Worm (Caenorhabditis elegans) whole organism, young adult: ENCODE results near the gene F53G2.12.
A peak's percentile ranks its signal among the peaks of the same experiment; 100 is the strongest.

ENCODE experiments used
- B0261.1 ChIP-seq: sonication (generic microtip); optimal IDR thresholded peaks from 2 replicates; lab custom pipeline; 2016; ENCODE audit warnings: mild to moderate bottlenecking, missing genetic modification characterization, moderate library complexity, missing compliant biosample characterization
- B0336.3 ChIP-seq: fragments of 200-800 bp; sonication (Bioruptor generic); IDR thresholded peaks from 2 replicates; pipeline ENCODE4 v1.3.6; 2022; ENCODE audit warnings: missing genetic modification characterization, missing compliant biosample characterization
- D2030.7 ChIP-seq: fragments of 200-800 bp; sonication (Bioruptor generic); IDR thresholded peaks from 2 replicates; pipeline ENCODE4 v1.3.6; 2022; ENCODE audit warnings: missing genetic modification reagents, missing genetic modification characterization, missing compliant biosample characterization
- F10E7.11 ChIP-seq: sonication (generic microtip); optimal IDR thresholded peaks from 2 replicates; lab custom pipeline; 2017; ENCODE audit warnings: mild to moderate bottlenecking, missing genetic modification characterization, moderate library complexity, missing compliant biosample characterization
- F33H1.4 ChIP-seq: fragments of 200-800 bp; sonication (Bioruptor generic); IDR thresholded peaks from 2 replicates; pipeline ENCODE4 v1.3.6; 2022; ENCODE audit warnings: missing genetic modification reagents, missing genetic modification characterization, missing compliant biosample characterization
- F37B4.10 ChIP-seq: fragments of 200-800 bp; sonication (Bioruptor generic); IDR thresholded peaks from 2 replicates; pipeline ENCODE4 v1.3.6; 2022; ENCODE audit warnings: missing genetic modification characterization, missing compliant biosample characterization
- F55B11.4 ChIP-seq: sonication (generic microtip); optimal IDR thresholded peaks from 2 replicates; lab custom pipeline; 2016; ENCODE audit warnings: missing compliant biosample characterization, missing genetic modification characterization, borderline replicate concordance; ENCODE audit not compliant: insufficient read depth
- F57A8.1 ChIP-seq: fragments of 200-800 bp; sonication (Bioruptor generic); optimal IDR thresholded peaks from 2 replicates; lab custom pipeline; 2018; ENCODE audit warnings: mild to moderate bottlenecking, missing genetic modification characterization, moderate library complexity, missing compliant biosample characterization
- T07F8.4 ChIP-seq: sonication (generic microtip); optimal IDR thresholded peaks from 2 replicates; lab custom pipeline; 2016; ENCODE audit warnings: mild to moderate bottlenecking, missing genetic modification characterization, moderate library complexity, missing compliant biosample characterization
- T26A5.8 ChIP-seq: sonication (generic microtip); optimal IDR thresholded peaks from 2 replicates; lab custom pipeline; 2016; ENCODE audit warnings: missing genetic modification characterization, missing compliant biosample characterization
- Y56A3A.18 ChIP-seq: fragments of 200-800 bp; sonication (Bioruptor generic); IDR thresholded peaks from 2 replicates; pipeline ENCODE4 v1.3.6; 2022; ENCODE audit warnings: missing genetic modification reagents, missing genetic modification characterization, missing compliant biosample characterization
- Y67H2A.10 ChIP-seq: fragments of 200-800 bp; sonication (Bioruptor generic); conservative IDR thresholded peaks from 2 replicates; pipeline ENCODE4 v1.3.6; 2022; ENCODE audit warnings: missing genetic modification reagents, missing genetic modification characterization, missing compliant biosample characterization
- Y79H2A.3 ChIP-seq: fragments of 200-800 bp; sonication (Bioruptor generic); conservative IDR thresholded peaks from 2 replicates; pipeline ENCODE4 v1.3.6; 2022; ENCODE audit warnings: missing genetic modification reagents, missing genetic modification characterization, missing compliant biosample characterization
- Y95B8A.8 ChIP-seq: fragments of 200-800 bp; sonication (Bioruptor generic); IDR thresholded peaks from 2 replicates; pipeline ENCODE4 v1.3.6; 2022; ENCODE audit warnings: missing genetic modification reagents, missing genetic modification characterization, missing compliant biosample characterization
- ZK185.1 ChIP-seq: sonication (generic microtip); optimal IDR thresholded peaks from 2 replicates; lab custom pipeline; 2016; ENCODE audit warnings: mild to moderate bottlenecking, missing genetic modification characterization, missing compliant biosample characterization; ENCODE audit not compliant: poor library complexity, severe bottlenecking
- ama-1 ChIP-seq, 3 experiments: fragments of 150-350 bp in 1 of 3; sonication (generic microtip) in 2 of 3; optimal IDR thresholded peaks; 2 replicates each; lab custom pipeline; 2014 to 2018; ENCODE audit warnings: missing biosample characterization in 2 of 3, missing genetic modification characterization in 2 of 3, missing genetic modification reagents in 2 of 3
- atf-7 ChIP-seq: sonication (generic microtip); optimal IDR thresholded peaks from 2 replicates; lab custom pipeline; 2017; ENCODE audit warnings: mild to moderate bottlenecking, missing genetic modification characterization, missing compliant biosample characterization
- athp-1 ChIP-seq: sonication (generic microtip); optimal IDR thresholded peaks from 2 replicates; lab custom pipeline; 2017; ENCODE audit warnings: mild to moderate bottlenecking, missing genetic modification characterization, missing compliant biosample characterization
- bed-1 ChIP-seq: fragments of 200-800 bp; sonication (Bioruptor generic); IDR thresholded peaks from 2 replicates; pipeline ENCODE4 v1.3.6; 2022; ENCODE audit warnings: missing genetic modification reagents, missing genetic modification characterization, missing compliant biosample characterization
- ceh-27 ChIP-seq: fragments of 200-800 bp; sonication (Bioruptor generic); optimal IDR thresholded peaks from 2 replicates; lab custom pipeline; 2018; ENCODE audit warnings: mild to moderate bottlenecking, missing genetic modification characterization, moderate library complexity, missing compliant biosample characterization
- ceh-58 ChIP-seq: fragments of 200-800 bp; sonication (Bioruptor generic); IDR thresholded peaks from 2 replicates; pipeline ENCODE4 v1.3.6; 2022; ENCODE audit warnings: missing genetic modification characterization, missing compliant biosample characterization
- ceh-79 ChIP-seq: sonication (generic microtip); optimal IDR thresholded peaks from 2 replicates; lab custom pipeline; 2017; ENCODE audit warnings: mild to moderate bottlenecking, missing genetic modification characterization, missing compliant biosample characterization
- ceh-91 ChIP-seq: fragments of 200-800 bp; sonication (Bioruptor generic); IDR thresholded peaks from 2 replicates; pipeline ENCODE4 v1.3.6; 2022; ENCODE audit warnings: missing genetic modification reagents, missing genetic modification characterization, missing compliant biosample characterization
- chd-7 ChIP-seq: sonication (generic microtip); optimal IDR thresholded peaks from 2 replicates; lab custom pipeline; 2016; ENCODE audit warnings: mild to moderate bottlenecking, missing genetic modification characterization, moderate library complexity, missing compliant biosample characterization
- dox-1 ChIP-seq: fragments of 200-800 bp; sonication (Bioruptor generic); IDR thresholded peaks from 2 replicates; pipeline ENCODE4 v1.3.6; 2022; ENCODE audit warnings: missing genetic modification reagents, missing genetic modification characterization, missing compliant biosample characterization
- egl-44 ChIP-seq: fragments of 200-800 bp; sonication (Bioruptor generic); IDR thresholded peaks from 2 replicates; pipeline ENCODE4 v1.3.6; 2022; ENCODE audit warnings: missing genetic modification reagents, missing genetic modification characterization, missing compliant biosample characterization
- egrh-3 ChIP-seq: fragments of 200-800 bp; sonication (Bioruptor generic); IDR thresholded peaks from 2 replicates; pipeline ENCODE4 v1.3.6; 2022; ENCODE audit warnings: missing genetic modification reagents, missing genetic modification characterization, missing compliant biosample characterization
- ets-4 ChIP-seq: fragments of 200-800 bp; sonication (Bioruptor generic); optimal IDR thresholded peaks from 2 replicates; lab custom pipeline; 2018; ENCODE audit warnings: mild to moderate bottlenecking, missing genetic modification characterization, missing compliant biosample characterization
- him-1 ChIP-seq: sonication (generic microtip); optimal IDR thresholded peaks from 2 replicates; lab custom pipeline; 2016; ENCODE audit warnings: missing genotype, missing genetic modification reagents, missing genetic modification characterization, missing compliant biosample characterization
- lag-1 ChIP-seq: fragments of 200-800 bp; sonication (Bioruptor generic); IDR thresholded peaks from 2 replicates; pipeline ENCODE4 v1.3.6; 2022; ENCODE audit warnings: missing genetic modification reagents, missing genetic modification characterization, missing compliant biosample characterization
- let-526 ChIP-seq: fragments of 200-800 bp; sonication (Bioruptor generic); IDR thresholded peaks from 2 replicates; pipeline ENCODE4 v1.3.6; 2022; ENCODE audit warnings: missing genetic modification reagents, missing genetic modification characterization, missing compliant biosample characterization
- lin-26 ChIP-seq: fragments of 200-800 bp; sonication (Bioruptor generic); IDR thresholded peaks from 2 replicates; pipeline ENCODE4 v1.3.6; 2022; ENCODE audit warnings: missing genetic modification reagents, missing genetic modification characterization, missing compliant biosample characterization
- madf-10 ChIP-seq: sonication (generic microtip); optimal IDR thresholded peaks from 2 replicates; lab custom pipeline; 2016; ENCODE audit warnings: mild to moderate bottlenecking, missing genetic modification characterization, missing compliant biosample characterization
- madf-6 ChIP-seq: fragments of 200-800 bp; sonication (Bioruptor generic); IDR thresholded peaks from 2 replicates; pipeline ENCODE4 v1.3.6; 2022; ENCODE audit warnings: missing genetic modification reagents, missing genetic modification characterization, missing compliant biosample characterization
- mxl-1 ChIP-seq: sonication (generic microtip); optimal IDR thresholded peaks from 2 replicates; lab custom pipeline; 2016; ENCODE audit warnings: missing genetic modification characterization, missing compliant biosample characterization
- nhr-27 ChIP-seq: fragments of 200-800 bp; sonication (Bioruptor generic); optimal IDR thresholded peaks from 2 replicates; lab custom pipeline; 2018; ENCODE audit warnings: mild to moderate bottlenecking, missing genetic modification characterization, moderate library complexity, missing compliant biosample characterization
- nhr-90 ChIP-seq: sonication (generic microtip); optimal IDR thresholded peaks from 2 replicates; lab custom pipeline; 2016; ENCODE audit warnings: missing genotype, mild to moderate bottlenecking, missing genetic modification characterization, missing compliant biosample characterization
- rec-8 ChIP-seq, 2 experiments: sonication (generic microtip); optimal IDR thresholded peaks; 2 replicates each; lab custom pipeline; 2016; ENCODE audit warnings: mild to moderate bottlenecking in 2 of 2, missing genetic modification characterization in 2 of 2, missing genetic modification reagents in 2 of 2, missing genotype in 2 of 2, missing biosample characterization in 1 of 2, missing compliant biosample characterization in 1 of 2, moderate library complexity in 1 of 2
- rpc-1 ChIP-seq, 2 experiments: fragments of 150-350 bp in 1 of 2; sonication (generic microtip) in 1 of 2; optimal IDR thresholded peaks; 2 replicates each; lab custom pipeline; 2014 to 2018; ENCODE audit warnings: missing biosample characterization in 1 of 2, missing genetic modification characterization in 1 of 2, missing genetic modification reagents in 1 of 2, missing genotype in 1 of 2
- snpc-1.1 ChIP-seq: sonication (generic microtip); optimal IDR thresholded peaks from 2 replicates; lab custom pipeline; 2017; ENCODE audit warnings: missing genetic modification characterization, mild to moderate bottlenecking, missing compliant biosample characterization, antibody characterized with exemption, moderate library complexity, missing genotype, missing genetic modification reagents; ENCODE audit not compliant: insufficient read depth
- snpc-3.4 ChIP-seq: sonication (generic microtip); optimal IDR thresholded peaks from 2 replicates; lab custom pipeline; 2017; ENCODE audit warnings: missing genetic modification characterization, mild to moderate bottlenecking, missing compliant biosample characterization, antibody characterized with exemption, moderate library complexity, missing genotype, missing genetic modification reagents
- unc-130 ChIP-seq: sonication (generic microtip); optimal IDR thresholded peaks from 2 replicates; lab custom pipeline; 2016; ENCODE audit warnings: missing genetic modification reagents, missing genetic modification characterization, missing compliant biosample characterization
- zim-3 ChIP-seq: sonication (generic microtip); optimal IDR thresholded peaks from 2 replicates; lab custom pipeline; 2017; ENCODE audit warnings: mild to moderate bottlenecking, missing genetic modification characterization, moderate library complexity, missing compliant biosample characterization
- ztf-18 ChIP-seq: sonication (generic microtip); optimal IDR thresholded peaks from 2 replicates; lab custom pipeline; 2016; ENCODE audit warnings: missing genotype, mild to moderate bottlenecking, missing genetic modification characterization, missing compliant biosample characterization
- ztf-22 ChIP-seq: fragments of 200-800 bp; sonication (Bioruptor generic); optimal IDR thresholded peaks from 2 replicates; lab custom pipeline; 2018; ENCODE audit warnings: mild to moderate bottlenecking, missing genetic modification characterization, moderate library complexity, missing compliant biosample characterization
- ztf-25 ChIP-seq: fragments of 200-800 bp; sonication (Bioruptor generic); IDR thresholded peaks from 2 replicates; pipeline ENCODE4 v1.3.6; 2022; ENCODE audit warnings: missing genetic modification reagents, missing genetic modification characterization, missing compliant biosample characterization
- ztf-28 ChIP-seq: fragments of 200-800 bp; sonication (Bioruptor generic); IDR thresholded peaks from 2 replicates; pipeline ENCODE4 v1.3.6; 2022; ENCODE audit warnings: missing genetic modification reagents, missing genetic modification characterization, missing compliant biosample characterization
- ztf-6 ChIP-seq: fragments of 200-800 bp; sonication (Bioruptor generic); IDR thresholded peaks from 2 replicates; pipeline ENCODE4 v1.3.6; 2022; ENCODE audit warnings: missing genetic modification reagents, missing genetic modification characterization, missing compliant biosample characterization

F53G2.12 gene

ce11 chrII:2450990-2451389, 27.9 kb downstream of the F53G2.12 start (continued):
- peak; percentile 24 for TF ChIP-seq madf-10 (tag; lab: Kevin White, UChicago)
- peak; percentile 84; the same call in 1 of the 2 replicates for TF ChIP-seq ztf-6
- TF ChIP-seq ceh-58 (GFP tag; lab: Robert Waterston, UW): no peak
- TF ChIP-seq ama-1 (optimal IDR thresholded peaks at IDR 0.05; lab: Kevin White, UChicago): no peak
- no peak for TF ChIP-seq ama-1 (GFP tag; optimal IDR thresholded peaks at IDR 0.05; lab: Kevin White, UChicago)
- no peak for TF ChIP-seq Y56A3A.18 (GFP tag; lab: Robert Waterston, UW)
- TF ChIP-seq chd-7: peak; percentile 25
- peak; percentile 100 for TF ChIP-seq madf-6 (GFP tag; lab: Robert Waterston, UW)
- no peak for TF ChIP-seq F10E7.11 (tag; lab: Kevin White, UChicago)
- no peak for TF ChIP-seq T26A5.8
- peak; percentile 95 for TF ChIP-seq dox-1
- peak; percentile 95 for TF ChIP-seq ceh-91
- peak; percentile 95 for TF ChIP-seq ztf-25 (GFP tag; lab: Robert Waterston, UW)
- TF ChIP-seq egrh-3 (GFP tag; lab: Robert Waterston, UW): peak; percentile 63
- peak; percentile 87 for TF ChIP-seq unc-130
- TF ChIP-seq snpc-3.4 (tag; lab: Kevin White, UChicago): peak; percentile 82
- no peak for TF ChIP-seq F37B4.10 (GFP tag; lab: Robert Waterston, UW)
- peak; percentile 96 for TF ChIP-seq ztf-28 (GFP tag; lab: Robert Waterston, UW)
- TF ChIP-seq B0336.3 (GFP tag; lab: Robert Waterston, UW): peak; percentile 91
- peak; percentile 93 for TF ChIP-seq Y95B8A.8
- no peak for TF ChIP-seq nhr-27 (tag; lab: Kevin White, UChicago)
- peak; percentile 31 for TF ChIP-seq ceh-27
- TF ChIP-seq lag-1: no peak
- no peak for TF ChIP-seq F55B11.4 (tag; lab: Kevin White, UChicago)
- no peak for TF ChIP-seq egl-44 (GFP tag; lab: Robert Waterston, UW)
- TF ChIP-seq snpc-1.1 (tag; lab: Kevin White, UChicago): no peak
- TF ChIP-seq mxl-1: no peak
- TF ChIP-seq Y67H2A.10 (GFP tag; lab: Robert Waterston, UW): peak; percentile 82
- TF ChIP-seq athp-1: peak; percentile 84
- no peak for TF ChIP-seq T07F8.4
- peak in 1 of 2 experiments; percentile 38 for TF ChIP-seq rec-8 (tag; optimal IDR thresholded peaks at IDR 0.05; lab: Kevin White, UChicago)
- TF ChIP-seq let-526 (GFP tag; lab: Robert Waterston, UW): 0 out of 2 replicates have a peak, but pooled peaks have one; percentile 24
- peak; percentile 95 for TF ChIP-seq D2030.7 (GFP tag; lab: Robert Waterston, UW)
- no peak for TF ChIP-seq ztf-18 (tag; lab: Kevin White, UChicago)
- no peak for TF ChIP-seq ztf-22 (GFP tag; lab: Kevin White, UChicago)
- peak; percentile 75 for TF ChIP-seq F33H1.4 (GFP tag; lab: Robert Waterston, UW)
- peak; percentile 91 for TF ChIP-seq Y79H2A.3
- TF ChIP-seq bed-1: 0 out of 2 replicates have a peak, but pooled peaks have one; percentile 83
- TF ChIP-seq ceh-79 (tag; lab: Kevin White, UChicago): no peak
- TF ChIP-seq atf-7 (tag; lab: Kevin White, UChicago): no peak
- TF ChIP-seq F57A8.1 (GFP tag; lab: Kevin White, UChicago): no peak
- TF ChIP-seq him-1: peak; percentile 47
- no peak for TF ChIP-seq rpc-1 (optimal IDR thresholded peaks at IDR 0.05; lab: Kevin White, UChicago)
- TF ChIP-seq rpc-1 (tag; optimal IDR thresholded peaks at IDR 0.05; lab: Kevin White, UChicago): no peak
- no peak for TF ChIP-seq ZK185.1 (tag; lab: Kevin White, UChicago)
- TF ChIP-seq zim-3 (tag; lab: Kevin White, UChicago): no peak
- TF ChIP-seq lin-26 (GFP tag; lab: Robert Waterston, UW): peak; percentile 43; the same call in 1 of the 2 replicates
- TF ChIP-seq nhr-90: no peak
- TF ChIP-seq ets-4: no peak
- TF ChIP-seq B0261.1 (tag; lab: Kevin White, UChicago): peak; percentile 20
